Worm (Caenorhabditis elegans): ENCODE data around the gene F52H3.11.

DNA sequence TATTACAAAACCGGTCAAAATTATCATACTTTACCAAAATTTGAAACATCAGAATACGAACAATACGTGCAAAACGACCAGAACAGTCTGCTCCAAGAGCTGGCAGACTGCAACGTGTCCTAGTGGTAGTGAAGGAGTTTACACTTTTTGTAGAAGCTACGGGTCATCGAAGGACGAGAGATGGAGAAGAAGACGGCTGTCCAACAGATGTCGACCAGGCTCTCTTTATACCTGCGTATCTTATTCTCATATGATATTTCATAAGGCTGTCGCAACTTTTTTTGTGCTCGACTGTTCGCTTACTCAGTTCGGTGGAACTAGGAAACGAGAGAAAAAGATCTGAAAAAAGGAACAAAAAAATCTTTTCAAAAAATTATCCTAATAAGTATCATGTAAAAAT lies 5.2 kb downstream of the F52H3.11 start, which contains the start of gene let-268:
- TF ChIP-seq nhr-12 (tag; optimal IDR thresholded peaks at IDR 0.05), result no peak
- no peak for TF ChIP-seq ceh-39 (tag; optimal IDR thresholded peaks at IDR 0.05)
- no peak for TF ChIP-seq bed-3 (GFP tag; optimal IDR thresholded peaks at IDR 0.05)
- TF ChIP-seq nhr-76 (tag; optimal IDR thresholded peaks at IDR 0.05), result no peak
